Fruit fly (Drosophila melanogaster): ENCODE measurements around the gene MME1.

The MME1 gene

dm6 chr2L:7073011-7073410 is 45.7 kb downstream of the MME1 start (continued):
- TF ChIP-seq CG12104 (GFP tag; optimal IDR thresholded peaks at IDR 0.05) (no peak), ase (GFP tag; IDR thresholded peaks at IDR 0.05) (no peak), H2.0 (GFP tag; IDR thresholded peaks at IDR 0.05) (0 out of 2 replicates have a peak, but pooled peaks have one; percentile 16), slp2 (GFP tag; optimal IDR thresholded peaks at IDR 0.05) (no peak), CG31441 (GFP tag; IDR thresholded peaks at IDR 0.05) (0 out of 2 replicates have a peak, but pooled peaks have one; percentile 23), Dek (tag; optimal IDR thresholded peaks at IDR 0.05) (no peak), ap (GFP tag; IDR thresholded peaks at IDR 0.05) (no peak), CG13296 (GFP tag; optimal IDR thresholded peaks at IDR 0.05) (no peak), crol (GFP tag; IDR thresholded peaks at IDR 0.05) (no peak), CG10147 (GFP tag; optimal IDR thresholded peaks at IDR 0.05) (no peak), CG13424 (tag; optimal IDR thresholded peaks at IDR 0.05) (peak; percentile 7), CG30431 (GFP tag; optimal IDR thresholded peaks at IDR 0.05) (no peak), Xrp1 (GFP tag; IDR thresholded peaks at IDR 0.05) (peak; percentile 71), Ptx1 (GFP tag; IDR thresholded peaks at IDR 0.05) (0 out of 2 replicates have a peak, but pooled peaks have one; percentile 10), grn (GFP tag; optimal IDR thresholded peaks at IDR 0.05) (no peak), CG1792 (GFP tag; optimal IDR thresholded peaks at IDR 0.05) (no peak), CG1603 (tag; optimal IDR thresholded peaks at IDR 0.05) (peak; percentile 39), psq (GFP tag; optimal IDR thresholded peaks at IDR 0.05) (no peak), lmd (GFP tag; IDR thresholded peaks at IDR 0.05) (peak; percentile 36; the same call in 1 of the 2 replicates), CG1024 (GFP tag; IDR thresholded peaks at IDR 0.05) (0 out of 2 replicates have a peak, but pooled peaks have one; percentile 25), CG32767 (GFP tag; IDR thresholded peaks at IDR 0.05) (no peak), hth (optimal IDR thresholded peaks at IDR 0.05) (no peak), CG3847 (GFP tag; IDR thresholded peaks at IDR 0.05) (no peak), sens (GFP tag) (peak; percentile 76), CG14710 (tag; optimal IDR thresholded peaks at IDR 0.05) (peak; percentile 34), CG33213 (GFP tag; optimal IDR thresholded peaks at IDR 0.05) (no peak), CG32532 (GFP tag; IDR thresholded peaks at IDR 0.05) (peak; percentile 35; the same call in 1 of the 2 replicates), CG2712 (tag; optimal IDR thresholded peaks at IDR 0.05) (peak; percentile 38), dmrt11E (tag; optimal IDR thresholded peaks at IDR 0.05) (peak; percentile 45), CG16815 (GFP tag; optimal IDR thresholded peaks at IDR 0.05) (no peak), vvl (GFP tag; IDR thresholded peaks at IDR 0.05) (0 out of 2 replicates have a peak, but pooled peaks have one; percentile 13), CG4424 (GFP tag; optimal IDR thresholded peaks at IDR 0.05) (peak; percentile 26), CG17359 (tag; optimal IDR thresholded peaks at IDR 0.05) (peak; percentile 23), lilli (GFP tag; optimal IDR thresholded peaks at IDR 0.05) (peak; percentile 11), pb (GFP tag; optimal IDR thresholded peaks at IDR 0.05) (no peak), Oli (tag; optimal IDR thresholded peaks at IDR 0.05) (peak; percentile 21), Chrac-16 (GFP tag; optimal IDR thresholded peaks at IDR 0.05) (no peak), CG11696 (GFP tag; IDR thresholded peaks at IDR 0.05) (no peak), CG12942 (GFP tag; optimal IDR thresholded peaks at IDR 0.05) (no peak), grau (tag; optimal IDR thresholded peaks at IDR 0.05) (peak; percentile 13), Hey (tag; optimal IDR thresholded peaks at IDR 0.05) (no peak), CG4282 (GFP tag; optimal IDR thresholded peaks at IDR 0.05) (no peak), sima (GFP tag; optimal IDR thresholded peaks at IDR 0.05) (no peak), CG8281 (tag; optimal IDR thresholded peaks at IDR 0.05) (no peak), dpn (GFP tag; optimal IDR thresholded peaks at IDR 0.05) (peak in 1 of 2 experiments; percentile 20), slbo (GFP tag; IDR thresholded peaks at IDR 0.05) (peak; percentile 32; the same call in 1 of the 2 replicates), Lpt (GFP tag; optimal IDR thresholded peaks at IDR 0.05) (no peak), CG30403 (GFP tag; optimal IDR thresholded peaks at IDR 0.05) (peak; percentile 27), CG10979 (tag; optimal IDR thresholded peaks at IDR 0.05) (peak; percentile 45), Hr51 (GFP tag; optimal IDR thresholded peaks at IDR 0.05) (peak in 1 of 2 experiments; percentile 40), B-H2 (GFP tag; optimal IDR thresholded peaks at IDR 0.05) (no peak), vfl (GFP tag; optimal IDR thresholded peaks at IDR 0.05) (no peak)
